Worm (Caenorhabditis elegans): ENCODE data around the gene F55G11.7.

- no peak for TF ChIP-seq skn-1 (tag; optimal IDR thresholded peaks at IDR 0.05)
- TF ChIP-seq unc-130 (tag; optimal IDR thresholded peaks at IDR 0.05) = no peak
- no peak for TF ChIP-seq nhr-28 (tag; optimal IDR thresholded peaks at IDR 0.05)
- TF ChIP-seq zag-1 (tag; optimal IDR thresholded peaks at IDR 0.05) = no peak
- TF ChIP-seq tbx-2 (tag; optimal IDR thresholded peaks at IDR 0.05) = no peak
- TF ChIP-seq fkh-10 (GFP tag; optimal IDR thresholded peaks at IDR 0.05) = no peak
- TF ChIP-seq rnt-1 (tag; optimal IDR thresholded peaks at IDR 0.05) = no peak
- no peak for TF ChIP-seq alr-1 (tag; optimal IDR thresholded peaks at IDR 0.05; ENCODE audit: borderline replicate concordance)
- no peak for TF ChIP-seq mdl-1 (tag; optimal IDR thresholded peaks at IDR 0.05)
- no peak for TF ChIP-seq sptf-1 (tag; optimal IDR thresholded peaks at IDR 0.05)
- TF ChIP-seq nhr-76 (tag; optimal IDR thresholded peaks at IDR 0.05) = no peak
Measured at ce11 chrIV:12942633-12943032, 17.6 kb upstream of the F55G11.7 start, which contains the start of gene dct-19.

All from whole organism, L1 larva.